Fruit fly (Drosophila melanogaster) whole organism: Measurements from ENCODE around the gene fal.

Experiments used
- CG8478 ChIP-seq: fragments of >200 bp; optimal IDR thresholded peaks from 2 replicates; lab custom pipeline; 2018; ENCODE audit warnings: inconsistent platforms
- EcR ChIP-seq, 2 experiments: fragments of >200 bp; optimal IDR thresholded peaks; 2 replicates each; lab custom pipeline; 2017; ENCODE audit warnings: missing biosample characterization in 2 of 2, missing genetic modification characterization in 2 of 2, missing genetic modification reagents in 2 of 2
- pan ChIP-seq: fragments of >200 bp; optimal IDR thresholded peaks from 2 replicates; lab custom pipeline; 2017
- psq ChIP-seq: fragments of >200 bp; optimal IDR thresholded peaks from 2 replicates; lab custom pipeline; 2017
- usp ChIP-seq: fragments of >200 bp; optimal IDR thresholded peaks from 2 replicates; lab custom pipeline; 2017; ENCODE audit warnings: missing biosample characterization, missing genetic modification characterization, mixed read lengths

- TF ChIP-seq EcR (GFP tag; optimal IDR thresholded peaks at IDR 0.05; lab: Kevin White, UChicago) (no peak), psq (lab: Kevin White, UChicago) (no peak), usp (GFP tag; lab: Kevin White, UChicago) (no peak), CG8478 (lab: Kevin White, UChicago) (no peak), pan (lab: Kevin White, UChicago) (no peak)
Observed at dm6 chr3L:19289411-19289810, 5.0 kb upstream of the fal start.
